Fruit fly (Drosophila melanogaster) whole organism, embryonic: ENCODE data around the gene CG42824.

Experiments used
- Blimp-1 ChIP-seq: fragments of 200-800 bp; sonication (Bioruptor generic); optimal IDR thresholded peaks from 3 replicates; lab custom pipeline; 2018; ENCODE audit warnings: missing biosample characterization, missing genetic modification characterization, mild to moderate bottlenecking, moderate library complexity, missing genetic modification reagents
- BtbVII ChIP-seq: fragments of 200-800 bp; sonication (Bioruptor generic); optimal IDR thresholded peaks from 3 replicates; lab custom pipeline; 2017; ENCODE audit warnings: missing biosample characterization, mild to moderate bottlenecking, missing genetic modification characterization
- CG10267 ChIP-seq: fragments of 200-800 bp; sonication (Bioruptor generic); optimal IDR thresholded peaks from 2 replicates; lab custom pipeline; 2018; ENCODE audit warnings: missing biosample characterization, mild to moderate bottlenecking, missing genetic modification characterization, moderate library complexity
- CG10979 ChIP-seq: fragments of 200-800 bp; sonication (Bioruptor generic); optimal IDR thresholded peaks from 2 replicates; lab custom pipeline; 2018; ENCODE audit warnings: missing biosample characterization, mild to moderate bottlenecking, missing genetic modification characterization, moderate library complexity
- CG12391 ChIP-seq: fragments of 200-800 bp; sonication (Bioruptor generic); optimal IDR thresholded peaks from 3 replicates; lab custom pipeline; 2018; ENCODE audit warnings: missing biosample characterization, mild to moderate bottlenecking, missing genetic modification characterization, moderate library complexity
- CG13775 ChIP-seq: fragments of 200-800 bp; sonication (Bioruptor generic); optimal IDR thresholded peaks from 3 replicates; lab custom pipeline; 2017; ENCODE audit warnings: missing biosample characterization, mild to moderate bottlenecking, missing genetic modification characterization
- CG14441 ChIP-seq: fragments of 200-800 bp; sonication (Bioruptor generic); IDR thresholded peaks from 2 replicates; pipeline ENCODE4 v1.3.6; 2022; ENCODE audit warnings: missing biosample characterization, missing genetic modification characterization
- CG1647 ChIP-seq: fragments of 200-800 bp; sonication (Bioruptor generic); optimal IDR thresholded peaks from 3 replicates; lab custom pipeline; 2016; ENCODE audit warnings: missing biosample characterization, missing genetic modification characterization
- CG17361 ChIP-seq: fragments of 200-800 bp; sonication (Bioruptor generic); IDR thresholded peaks from 3 replicates; pipeline ENCODE4 v1.3.6; 2022; ENCODE audit warnings: missing biosample characterization, missing genetic modification characterization
- CG17385 ChIP-seq: fragments of 200-800 bp; sonication (Bioruptor generic); optimal IDR thresholded peaks from 3 replicates; lab custom pipeline; 2018; ENCODE audit warnings: missing biosample characterization, mild to moderate bottlenecking, missing genetic modification characterization
- CG18599 ChIP-seq: fragments of 200-800 bp; sonication (Bioruptor generic); optimal IDR thresholded peaks from 3 replicates; lab custom pipeline; 2017; ENCODE audit warnings: missing biosample characterization, missing genetic modification characterization, mild to moderate bottlenecking, moderate library complexity, missing genetic modification reagents
- CG2712 ChIP-seq: fragments of 200-800 bp; optimal IDR thresholded peaks from 3 replicates; lab custom pipeline; 2019; ENCODE audit warnings: missing biosample characterization, mild to moderate bottlenecking, missing genetic modification characterization, moderate library complexity
- CG3163 ChIP-seq: fragments of 200-800 bp; sonication (Bioruptor generic); optimal IDR thresholded peaks from 3 replicates; lab custom pipeline; 2016; ENCODE audit warnings: missing biosample characterization, missing genetic modification characterization
- CG32772 ChIP-seq: fragments of 200-800 bp; sonication (Bioruptor generic); IDR thresholded peaks from 2 replicates; pipeline ENCODE4 v1.3.6; 2022; ENCODE audit warnings: missing biosample characterization, missing genetic modification characterization
- CG33557 ChIP-seq: fragments of 200-800 bp; sonication (Bioruptor generic); optimal IDR thresholded peaks from 2 replicates; lab custom pipeline; 2019; ENCODE audit warnings: missing biosample characterization, mild to moderate bottlenecking, missing genetic modification characterization, moderate library complexity
- CG5180 ChIP-seq: fragments of 200-800 bp; sonication (Bioruptor generic); optimal IDR thresholded peaks from 3 replicates; lab custom pipeline; 2017; ENCODE audit warnings: missing biosample characterization, missing genetic modification characterization, mild to moderate bottlenecking, moderate library complexity, missing genetic modification reagents
- CG9437 ChIP-seq: fragments of 200-800 bp; sonication (Bioruptor generic); optimal IDR thresholded peaks from 2 replicates; lab custom pipeline; 2018; ENCODE audit warnings: missing biosample characterization, mild to moderate bottlenecking, missing genetic modification characterization
- CG9932 ChIP-seq: fragments of 200-800 bp; sonication (Bioruptor generic); IDR thresholded peaks from 2 replicates; pipeline ENCODE4 v1.3.6; 2022; ENCODE audit warnings: missing biosample characterization, missing genetic modification characterization
- D19A ChIP-seq: fragments of 200-800 bp; optimal IDR thresholded peaks from 3 replicates; lab custom pipeline; 2019; ENCODE audit warnings: missing biosample characterization, mild to moderate bottlenecking, missing genetic modification characterization, moderate library complexity
- Deaf1 ChIP-seq: fragments of 200-800 bp; optimal IDR thresholded peaks from 3 replicates; lab custom pipeline; 2019; ENCODE audit warnings: missing biosample characterization, mild to moderate bottlenecking, missing genetic modification characterization, moderate library complexity
- Ets65A ChIP-seq: fragments of 200-800 bp; sonication (Bioruptor generic); peaks from one replicate; lab custom pipeline; 2016; ENCODE audit warnings: missing biosample characterization, missing genetic modification characterization
- HLH3B ChIP-seq: fragments of 200-800 bp; sonication (Bioruptor generic); IDR thresholded peaks from 2 replicates; pipeline ENCODE4 v1.3.6; 2022; ENCODE audit warnings: missing biosample characterization, missing genetic modification characterization
- Hr51 ChIP-seq, 2 experiments: fragments of 200-800 bp; sonication (Bioruptor generic); optimal IDR thresholded peaks; 2 replicates in 1 of 2; 3 replicates in 1 of 2; lab custom pipeline; 2016 to 2018; ENCODE audit warnings: missing biosample characterization in 2 of 2, missing genetic modification characterization in 2 of 2, mild to moderate bottlenecking in 1 of 2, moderate library complexity in 1 of 2
- Hsf ChIP-seq: fragments of 200-800 bp; sonication (Bioruptor generic); optimal IDR thresholded peaks from 3 replicates; lab custom pipeline; 2016; ENCODE audit warnings: missing biosample characterization, missing genetic modification characterization
- Max ChIP-seq: fragments of 200-800 bp; sonication (Bioruptor generic); optimal IDR thresholded peaks from 2 replicates; lab custom pipeline; 2016; ENCODE audit warnings: missing biosample characterization, mild to moderate bottlenecking, missing genetic modification characterization
- NK7.1 ChIP-seq: fragments of 200-800 bp; sonication (Bioruptor generic); optimal IDR thresholded peaks from 3 replicates; lab custom pipeline; 2016; ENCODE audit warnings: missing biosample characterization, missing genetic modification characterization
- Rfx ChIP-seq: fragments of 200-800 bp; sonication (Bioruptor generic); IDR thresholded peaks from 2 replicates; pipeline ENCODE4 v1.3.6; 2022; ENCODE audit warnings: missing biosample characterization, missing genetic modification characterization
- ac ChIP-seq: fragments of 200-800 bp; sonication (Bioruptor generic); optimal IDR thresholded peaks from 3 replicates; lab custom pipeline; 2017; ENCODE audit warnings: missing biosample characterization, mild to moderate bottlenecking, missing genetic modification characterization
- chm ChIP-seq: fragments of 200-800 bp; sonication (Bioruptor generic); IDR thresholded peaks from 2 replicates; pipeline ENCODE4 v1.3.6; 2022; ENCODE audit warnings: missing biosample characterization, missing genetic modification characterization
- crc ChIP-seq: fragments of 200-800 bp; sonication (Bioruptor generic); optimal IDR thresholded peaks from 2 replicates; lab custom pipeline; 2016; ENCODE audit warnings: missing biosample characterization, missing genetic modification characterization
- crp ChIP-seq, 2 experiments: fragments of 200-800 bp; sonication (Bioruptor generic); optimal IDR thresholded peaks; 2 replicates in 1 of 2; 3 replicates in 1 of 2; lab custom pipeline; 2017; ENCODE audit warnings: missing biosample characterization in 2 of 2, missing genetic modification characterization in 2 of 2, mild to moderate bottlenecking in 1 of 2, moderate library complexity in 1 of 2
- dmrt99B ChIP-seq: fragments of 200-800 bp; sonication (Bioruptor generic); optimal IDR thresholded peaks from 2 replicates; lab custom pipeline; 2018; ENCODE audit warnings: missing biosample characterization, mild to moderate bottlenecking, missing genetic modification characterization, moderate library complexity
- emc ChIP-seq: fragments of 200-800 bp; sonication (Bioruptor generic); optimal IDR thresholded peaks from 2 replicates; lab custom pipeline; 2016; ENCODE audit warnings: missing biosample characterization, missing genetic modification characterization
- exex ChIP-seq: fragments of 200-800 bp; sonication (Bioruptor generic); optimal IDR thresholded peaks from 4 replicates; lab custom pipeline; 2018; ENCODE audit warnings: missing biosample characterization, mild to moderate bottlenecking, missing genetic modification characterization, moderate library complexity
- fd96Cb ChIP-seq: fragments of 200-800 bp; sonication (Bioruptor generic); optimal IDR thresholded peaks from 2 replicates; lab custom pipeline; 2018; ENCODE audit warnings: missing biosample characterization, mild to moderate bottlenecking, missing genetic modification characterization, moderate library complexity
- hb ChIP-seq: fragments of 200-800 bp; sonication (Bioruptor generic); IDR thresholded peaks from 3 replicates; pipeline ENCODE4 v1.3.6; 2022; ENCODE audit warnings: missing biosample characterization, missing genetic modification characterization; ENCODE audit not compliant: partially characterized antibody
- lola ChIP-seq, 3 experiments: fragments of >200 bp in 2 of 3; fragments of 200-800 bp in 1 of 3; sonication (Bioruptor generic) in 1 of 3; optimal IDR thresholded peaks; 2 replicates each; lab custom pipeline; 2017 to 2019; ENCODE audit warnings: missing biosample characterization in 3 of 3, missing genetic modification characterization in 3 of 3, mild to moderate bottlenecking in 1 of 3, moderate library complexity in 1 of 3
- mam ChIP-seq: fragments of 200-800 bp; sonication (Bioruptor generic); optimal IDR thresholded peaks from 3 replicates; lab custom pipeline; 2016; ENCODE audit warnings: missing biosample characterization, missing genetic modification characterization
- org-1 ChIP-seq: fragments of 200-800 bp; sonication (Bioruptor generic); optimal IDR thresholded peaks from 2 replicates; lab custom pipeline; 2017; ENCODE audit warnings: missing biosample characterization, missing genetic modification characterization
- pan ChIP-seq, 4 experiments: fragments of >200 bp in 3 of 4; fragments of 200-800 bp in 1 of 4; sonication (Bioruptor generic) in 1 of 4; optimal IDR thresholded peaks in 3 of 4; IDR thresholded peaks in 1 of 4; 2 replicates each; pipeline versions ENCODE4 v1.3.6 to Lab custom; 2017 to 2022; ENCODE audit warnings: missing biosample characterization in 2 of 4, missing genetic modification characterization in 2 of 4, mixed read lengths in 1 of 4
- pros ChIP-seq: fragments of 200-800 bp; sonication (Bioruptor generic); optimal IDR thresholded peaks from 3 replicates; lab custom pipeline; 2019; ENCODE audit warnings: missing biosample characterization, mild to moderate bottlenecking, missing genetic modification characterization, moderate library complexity
- sc ChIP-seq, 3 experiments: fragments of >200 bp in 2 of 3; fragments of 200-800 bp in 1 of 3; sonication (Bioruptor generic) in 1 of 3; optimal IDR thresholded peaks; 2 replicates in 2 of 3; 3 replicates in 1 of 3; lab custom pipeline; 2017; ENCODE audit warnings: mild to moderate bottlenecking in 1 of 3, missing biosample characterization in 1 of 3, missing genetic modification characterization in 1 of 3, missing genetic modification reagents in 1 of 3
- tap ChIP-seq: fragments of 200-800 bp; optimal IDR thresholded peaks from 3 replicates; lab custom pipeline; 2019; ENCODE audit warnings: missing biosample characterization, mild to moderate bottlenecking, missing genetic modification characterization, moderate library complexity
- zen ChIP-seq: fragments of 200-800 bp; sonication (Bioruptor generic); optimal IDR thresholded peaks from 3 replicates; lab custom pipeline; 2018; ENCODE audit warnings: missing biosample characterization, mild to moderate bottlenecking, missing genetic modification characterization, moderate library complexity
- zf30C ChIP-seq: fragments of 200-800 bp; sonication (Bioruptor generic); optimal IDR thresholded peaks from 3 replicates; lab custom pipeline; 2018; ENCODE audit warnings: missing biosample characterization, mild to moderate bottlenecking, missing genetic modification characterization
- zfh1 ChIP-seq: fragments of 200-800 bp; sonication (Bioruptor generic); IDR thresholded peaks from 3 replicates; pipeline ENCODE4 v1.3.6; 2022; ENCODE audit warnings: missing biosample characterization, missing genetic modification characterization

Gene CG42824

dm6 chr3R:17394318-17395188 is 11.8 kb downstream of the CG42824 start, which contains the start of gene CREG (continued):
- TF ChIP-seq exex (no peak), Hsf (GFP tag; lab: Kevin White, UChicago) (peak; percentile 29), emc (GFP tag; lab: Kevin White, UChicago) (no peak), BtbVII (peak; percentile 15), hb (GFP tag; lab: Robert Waterston, UW) (no peak), CG12391 (tag; lab: Kevin White, UChicago) (peak; percentile 46), crc (no peak), CG9932 (0 out of 2 replicates have a peak, but pooled peaks have one; percentile 11), org-1 (peak; percentile 6), sc (optimal IDR thresholded peaks at IDR 0.05; lab: Kevin White, UChicago) (no peak), sc (GFP tag; optimal IDR thresholded peaks at IDR 0.05; lab: Kevin White, UChicago) (peak; percentile 35), tap (tag; lab: Kevin White, UChicago) (no peak), zf30C (GFP tag; lab: Kevin White, UChicago) (no peak), dmrt99B (tag; lab: Kevin White, UChicago) (peak; percentile 18), zfh1 (0 out of 3 replicates have a peak, but pooled peaks have one; percentile 38), lola (GFP tag; optimal IDR thresholded peaks at IDR 0.05; lab: Kevin White, UChicago) (peak in 1 of 3 experiments; percentile 57), ac (GFP tag; lab: Kevin White, UChicago) (peak; percentile 40), CG2712 (tag; lab: Kevin White, UChicago) (peak; percentile 11), CG10267 (tag; lab: Kevin White, UChicago) (peak; percentile 20), CG17385 (GFP tag; lab: Kevin White, UChicago) (peak; percentile 14), CG9437 (GFP tag; lab: Kevin White, UChicago) (peak; percentile 47), CG18599 (GFP tag; lab: Kevin White, UChicago) (no peak), Ets65A (peak; percentile 2), CG13775 (peak; percentile 58), Blimp-1 (GFP tag; lab: Kevin White, UChicago) (no peak), pan (optimal IDR thresholded peaks at IDR 0.05; lab: Kevin White, UChicago) (peak in 1 of 2 experiments; percentile 64), pan (GFP tag; optimal IDR thresholded peaks at IDR 0.05 in 1 of 2, IDR thresholded peaks at IDR 0.05 in 1 of 2) (peak in 1 of 2 experiments; percentile 77), mam (GFP tag; lab: Kevin White, UChicago) (no peak), CG1647 (GFP tag; lab: Kevin White, UChicago) (no peak), Hr51 (GFP tag; optimal IDR thresholded peaks at IDR 0.05; lab: Kevin White, UChicago) (peak in 1 of 2 experiments; percentile 15), D19A (peak; percentile 21), CG10979 (tag; lab: Kevin White, UChicago) (peak; percentile 24), crp (GFP tag; optimal IDR thresholded peaks at IDR 0.05; lab: Kevin White, UChicago) (peak in 1 of 2 experiments; percentile 70), NK7.1 (GFP tag; lab: Kevin White, UChicago) (no peak), HLH3B (GFP tag; lab: Robert Waterston, UW) (no peak), CG32772 (GFP tag; lab: Robert Waterston, UW) (no peak), Rfx (GFP tag; lab: Robert Waterston, UW) (0 out of 2 replicates have a peak, but pooled peaks have one; percentile 4), CG3163 (GFP tag; lab: Kevin White, UChicago) (no peak), CG33557 (GFP tag; lab: Kevin White, UChicago) (peak; percentile 9), Deaf1 (tag; lab: Kevin White, UChicago) (no peak), pros (GFP tag; lab: Kevin White, UChicago) (no peak), fd96Cb (tag; lab: Kevin White, UChicago) (peak; percentile 13), chm (GFP tag; lab: Robert Waterston, UW) (no peak), Max (GFP tag; lab: Kevin White, UChicago) (peak; percentile 8), CG5180 (GFP tag; lab: Kevin White, UChicago) (no peak), CG14441 (no peak), CG17361 (GFP tag; lab: Robert Waterston, UW) (peak; percentile 72; the same call in 2 of the 3 replicates), zen (tag; lab: Kevin White, UChicago) (peak; percentile 90)
